Worm (Caenorhabditis elegans) whole organism, young adult: ENCODE data around the gene ZK1290.7.

Experiments used
- B0336.3 ChIP-seq: fragments of 200-800 bp; sonication (Bioruptor generic); IDR thresholded peaks from 2 replicates; pipeline ENCODE4 v1.3.6; 2022; ENCODE audit warnings: missing genetic modification characterization, missing compliant biosample characterization
- C06A6.2 ChIP-seq: fragments of 200-800 bp; sonication (Bioruptor generic); conservative IDR thresholded peaks from 2 replicates; pipeline ENCODE4 v1.3.6; 2022; ENCODE audit warnings: missing genetic modification characterization, missing compliant biosample characterization
- F22D6.2 ChIP-seq: sonication (generic microtip); optimal IDR thresholded peaks from 2 replicates; lab custom pipeline; 2016; ENCODE audit warnings: mild to moderate bottlenecking, missing genetic modification characterization, missing compliant biosample characterization
- F23B12.7 ChIP-seq: sonication (generic microtip); optimal IDR thresholded peaks from 2 replicates; lab custom pipeline; 2017; ENCODE audit warnings: missing genetic modification characterization, mild to moderate bottlenecking, missing compliant biosample characterization, antibody characterized with exemption, moderate library complexity; ENCODE audit not compliant: insufficient read depth
- F37B4.10 ChIP-seq: fragments of 200-800 bp; sonication (Bioruptor generic); IDR thresholded peaks from 2 replicates; pipeline ENCODE4 v1.3.6; 2022; ENCODE audit warnings: missing genetic modification characterization, missing compliant biosample characterization
- F57C9.4 ChIP-seq: sonication (generic microtip); optimal IDR thresholded peaks from 2 replicates; lab custom pipeline; 2017; ENCODE audit warnings: mild to moderate bottlenecking, missing genetic modification characterization, missing compliant biosample characterization
- Y53G8AR.9 ChIP-seq: fragments of 200-800 bp; sonication (Bioruptor generic); conservative IDR thresholded peaks from 2 replicates; pipeline ENCODE4 v1.3.6; 2022; ENCODE audit warnings: missing genetic modification reagents, missing genetic modification characterization, missing compliant biosample characterization
- Y56A3A.18 ChIP-seq: fragments of 200-800 bp; sonication (Bioruptor generic); IDR thresholded peaks from 2 replicates; pipeline ENCODE4 v1.3.6; 2022; ENCODE audit warnings: missing genetic modification reagents, missing genetic modification characterization, missing compliant biosample characterization
- Y95B8A.8 ChIP-seq: fragments of 200-800 bp; sonication (Bioruptor generic); IDR thresholded peaks from 2 replicates; pipeline ENCODE4 v1.3.6; 2022; ENCODE audit warnings: missing genetic modification reagents, missing genetic modification characterization, missing compliant biosample characterization
- ZK185.1 ChIP-seq: sonication (generic microtip); optimal IDR thresholded peaks from 2 replicates; lab custom pipeline; 2016; ENCODE audit warnings: mild to moderate bottlenecking, missing genetic modification characterization, missing compliant biosample characterization; ENCODE audit not compliant: poor library complexity, severe bottlenecking
- aptf-2 ChIP-seq: fragments of 200-800 bp; sonication (Bioruptor generic); conservative IDR thresholded peaks from 2 replicates; pipeline ENCODE4 v1.3.6; 2022; ENCODE audit warnings: missing genetic modification reagents, missing genetic modification characterization, missing compliant biosample characterization
- aptf-3 ChIP-seq: fragments of 200-800 bp; sonication (Bioruptor generic); IDR thresholded peaks from 2 replicates; pipeline ENCODE4 v1.3.6; 2022; ENCODE audit warnings: missing genetic modification characterization, missing compliant biosample characterization
- atf-7 ChIP-seq: sonication (generic microtip); optimal IDR thresholded peaks from 2 replicates; lab custom pipeline; 2017; ENCODE audit warnings: mild to moderate bottlenecking, missing genetic modification characterization, missing compliant biosample characterization
- athp-1 ChIP-seq: sonication (generic microtip); optimal IDR thresholded peaks from 2 replicates; lab custom pipeline; 2017; ENCODE audit warnings: mild to moderate bottlenecking, missing genetic modification characterization, missing compliant biosample characterization
- attf-3 ChIP-seq: fragments of 200-800 bp; sonication (Bioruptor generic); conservative IDR thresholded peaks from 2 replicates; pipeline ENCODE4 v1.3.6; 2022; ENCODE audit warnings: missing genetic modification reagents, missing genetic modification characterization, missing compliant biosample characterization
- attf-5 ChIP-seq: fragments of 200-800 bp; sonication (Bioruptor generic); optimal IDR thresholded peaks from 2 replicates; lab custom pipeline; 2018; ENCODE audit warnings: mild to moderate bottlenecking, missing genetic modification characterization, missing compliant biosample characterization
- cebp-2 ChIP-seq: fragments of 200-800 bp; sonication (Bioruptor generic); IDR thresholded peaks from 2 replicates; pipeline ENCODE4 v1.3.6; 2022; ENCODE audit warnings: missing genetic modification characterization, missing compliant biosample characterization
- ceh-40 ChIP-seq: fragments of 200-800 bp; sonication (Bioruptor generic); IDR thresholded peaks from 2 replicates; pipeline ENCODE4 v1.3.6; 2022; ENCODE audit warnings: missing genetic modification characterization, missing compliant biosample characterization
- chd-7 ChIP-seq: sonication (generic microtip); optimal IDR thresholded peaks from 2 replicates; lab custom pipeline; 2016; ENCODE audit warnings: mild to moderate bottlenecking, missing genetic modification characterization, moderate library complexity, missing compliant biosample characterization
- egl-44 ChIP-seq: fragments of 200-800 bp; sonication (Bioruptor generic); IDR thresholded peaks from 2 replicates; pipeline ENCODE4 v1.3.6; 2022; ENCODE audit warnings: missing genetic modification reagents, missing genetic modification characterization, missing compliant biosample characterization
- ets-4 ChIP-seq: fragments of 200-800 bp; sonication (Bioruptor generic); optimal IDR thresholded peaks from 2 replicates; lab custom pipeline; 2018; ENCODE audit warnings: mild to moderate bottlenecking, missing genetic modification characterization, missing compliant biosample characterization
- gei-17 ChIP-seq: fragments of 200-800 bp; sonication (Bioruptor generic); optimal IDR thresholded peaks from 2 replicates; lab custom pipeline; 2018; ENCODE audit warnings: mild to moderate bottlenecking, missing genetic modification characterization, missing compliant biosample characterization
- him-1 ChIP-seq: sonication (generic microtip); optimal IDR thresholded peaks from 2 replicates; lab custom pipeline; 2016; ENCODE audit warnings: missing genotype, missing genetic modification reagents, missing genetic modification characterization, missing compliant biosample characterization
- hlh-12 ChIP-seq: sonication (generic microtip); optimal IDR thresholded peaks from 2 replicates; lab custom pipeline; 2016; ENCODE audit warnings: missing genetic modification characterization, missing compliant biosample characterization
- hlh-26 ChIP-seq: fragments of 200-800 bp; sonication (Bioruptor generic); conservative IDR thresholded peaks from 2 replicates; pipeline ENCODE4 v1.3.6; 2022; ENCODE audit warnings: missing genetic modification reagents, missing genetic modification characterization, missing compliant biosample characterization
- hmg-1.2 ChIP-seq: fragments of 200-800 bp; sonication (Bioruptor generic); IDR thresholded peaks from 2 replicates; pipeline ENCODE4 v1.3.6; 2022; ENCODE audit warnings: missing genetic modification reagents, missing genetic modification characterization, missing compliant biosample characterization
- hsf-1 ChIP-seq: fragments of 200-800 bp; sonication (Bioruptor generic); IDR thresholded peaks from 2 replicates; pipeline ENCODE4 v1.3.6; 2022; ENCODE audit warnings: missing genetic modification reagents, missing genetic modification characterization, missing compliant biosample characterization
- let-526 ChIP-seq: fragments of 200-800 bp; sonication (Bioruptor generic); IDR thresholded peaks from 2 replicates; pipeline ENCODE4 v1.3.6; 2022; ENCODE audit warnings: missing genetic modification reagents, missing genetic modification characterization, missing compliant biosample characterization
- let-607 ChIP-seq, 2 experiments: fragments of 200-800 bp in 1 of 2; sonication (Bioruptor generic) in 1 of 2; sonication (generic microtip) in 1 of 2; optimal IDR thresholded peaks; 2 replicates each; lab custom pipeline; 2016 to 2018; ENCODE audit warnings: mild to moderate bottlenecking in 2 of 2, missing compliant biosample characterization in 2 of 2, missing genetic modification characterization in 2 of 2, moderate library complexity in 2 of 2, missing genotype in 1 of 2
- lsy-27 ChIP-seq: sonication (generic microtip); optimal IDR thresholded peaks from 2 replicates; lab custom pipeline; 2017; ENCODE audit warnings: missing genetic modification characterization, mild to moderate bottlenecking, missing compliant biosample characterization, antibody characterized with exemption, missing genotype, borderline replicate concordance; ENCODE audit not compliant: insufficient read depth
- mxl-1 ChIP-seq: sonication (generic microtip); optimal IDR thresholded peaks from 2 replicates; lab custom pipeline; 2016; ENCODE audit warnings: missing genetic modification characterization, missing compliant biosample characterization
- nfyb-1 ChIP-seq: fragments of 200-800 bp; sonication (Bioruptor generic); IDR thresholded peaks from 2 replicates; pipeline ENCODE4 v1.3.6; 2022; ENCODE audit warnings: missing genetic modification reagents, missing genetic modification characterization, missing compliant biosample characterization
- nhr-80 ChIP-seq: sonication (generic microtip); optimal IDR thresholded peaks from 2 replicates; lab custom pipeline; 2016; ENCODE audit warnings: missing genetic modification characterization, missing compliant biosample characterization
- pbrm-1 ChIP-seq: fragments of 200-800 bp; sonication (Bioruptor generic); IDR thresholded peaks from 2 replicates; pipeline ENCODE4 v1.3.6; 2022; ENCODE audit warnings: missing genetic modification reagents, missing genetic modification characterization, missing compliant biosample characterization
- pha-4 ChIP-seq: fragments of 150-350 bp; sonication (generic microtip); optimal IDR thresholded peaks from 2 replicates; lab custom pipeline; 2014; ENCODE audit warnings: missing biosample characterization, missing genetic modification reagents, missing genetic modification characterization
- repo-1 ChIP-seq: sonication (generic microtip); optimal IDR thresholded peaks from 2 replicates; lab custom pipeline; 2017; ENCODE audit warnings: mild to moderate bottlenecking, missing genetic modification characterization, missing compliant biosample characterization
- snpc-1.1 ChIP-seq: sonication (generic microtip); optimal IDR thresholded peaks from 2 replicates; lab custom pipeline; 2017; ENCODE audit warnings: missing genetic modification characterization, mild to moderate bottlenecking, missing compliant biosample characterization, antibody characterized with exemption, moderate library complexity, missing genotype, missing genetic modification reagents; ENCODE audit not compliant: insufficient read depth
- somi-1 ChIP-seq: fragments of 200-800 bp; sonication (Bioruptor generic); optimal IDR thresholded peaks from 2 replicates; lab custom pipeline; 2018; ENCODE audit warnings: mild to moderate bottlenecking, missing genetic modification characterization, missing compliant biosample characterization
- tlf-1 ChIP-seq: fragments of 200-800 bp; sonication (Bioruptor generic); optimal IDR thresholded peaks from 2 replicates; lab custom pipeline; 2018; ENCODE audit warnings: mild to moderate bottlenecking, missing genetic modification characterization, missing compliant biosample characterization
- ztf-22 ChIP-seq: fragments of 200-800 bp; sonication (Bioruptor generic); optimal IDR thresholded peaks from 2 replicates; lab custom pipeline; 2018; ENCODE audit warnings: mild to moderate bottlenecking, missing genetic modification characterization, moderate library complexity, missing compliant biosample characterization
- ztf-26 ChIP-seq: sonication (generic microtip); optimal IDR thresholded peaks from 2 replicates; lab custom pipeline; 2017; ENCODE audit warnings: missing genetic modification characterization, missing compliant biosample characterization
- ztf-28 ChIP-seq: fragments of 200-800 bp; sonication (Bioruptor generic); IDR thresholded peaks from 2 replicates; pipeline ENCODE4 v1.3.6; 2022; ENCODE audit warnings: missing genetic modification reagents, missing genetic modification characterization, missing compliant biosample characterization

Gene ZK1290.7

ce11 chrII:7529078-7529683 is 3.8 kb upstream of the ZK1290.7 start, which contains the start of gene ZK1290.5 (continued):
- TF ChIP-seq nfyb-1 (GFP tag; lab: Robert Waterston, UW) (peak; percentile 88), snpc-1.1 (tag; lab: Kevin White, UChicago) (no peak), F23B12.7 (tag; lab: Kevin White, UChicago) (peak; percentile 6), hlh-26 (no peak), egl-44 (GFP tag; lab: Robert Waterston, UW) (peak; percentile 45; the same call in 1 of the 2 replicates), lsy-27 (tag; lab: Kevin White, UChicago) (no peak)

ce11 chrII:7528210-7528609 is 2.9 kb upstream of the ZK1290.7 start:
- TF ChIP-seq cebp-2 (GFP tag; lab: Robert Waterston, UW) (no peak), Y53G8AR.9 (GFP tag; lab: Robert Waterston, UW) (0 out of 2 replicates have a peak, but pooled peaks have one; percentile 30), hlh-12 (tag; lab: Kevin White, UChicago) (no peak), attf-5 (peak; percentile 46), C06A6.2 (GFP tag; lab: Robert Waterston, UW) (peak; percentile 69; the same call in 1 of the 2 replicates), aptf-2 (GFP tag; lab: Robert Waterston, UW) (no peak), atf-7 (tag; lab: Kevin White, UChicago) (peak; percentile 88), let-526 (GFP tag; lab: Robert Waterston, UW) (peak; percentile 62; the same call in 1 of the 2 replicates), pbrm-1 (GFP tag; lab: Robert Waterston, UW) (0 out of 2 replicates have a peak, but pooled peaks have one; percentile 23), Y56A3A.18 (GFP tag; lab: Robert Waterston, UW) (no peak), him-1 (no peak), nhr-80 (tag; lab: Kevin White, UChicago) (peak; percentile 67), let-607 (tag; optimal IDR thresholded peaks at IDR 0.05; lab: Kevin White, UChicago) (peak in 1 of 2 experiments; percentile 62), ztf-28 (GFP tag; lab: Robert Waterston, UW) (no peak), tlf-1 (GFP tag; lab: Kevin White, UChicago) (peak; percentile 61), ztf-26 (tag; lab: Kevin White, UChicago) (peak; percentile 63), lsy-27 (tag; lab: Kevin White, UChicago) (no peak), F37B4.10 (0 out of 2 replicates have a peak, but pooled peaks have one; percentile 41), somi-1 (GFP tag; lab: Kevin White, UChicago) (peak; percentile 20), nfyb-1 (GFP tag; lab: Robert Waterston, UW) (0 out of 2 replicates have a peak, but pooled peaks have one; percentile 37), aptf-3 (GFP tag; lab: Robert Waterston, UW) (no peak), ets-4 (GFP tag; lab: Kevin White, UChicago) (peak; percentile 75), attf-3 (GFP tag; lab: Robert Waterston, UW) (no peak), F57C9.4 (tag; lab: Kevin White, UChicago) (no peak), ztf-22 (GFP tag; lab: Kevin White, UChicago) (peak; percentile 28), Y95B8A.8 (GFP tag; lab: Robert Waterston, UW) (peak; percentile 53; the same call in 1 of the 2 replicates), B0336.3 (GFP tag; lab: Robert Waterston, UW) (no peak), egl-44 (GFP tag; lab: Robert Waterston, UW) (peak; percentile 46; the same call in 1 of the 2 replicates), athp-1 (tag; lab: Kevin White, UChicago) (no peak), repo-1 (tag; lab: Kevin White, UChicago) (no peak), gei-17 (GFP tag; lab: Kevin White, UChicago) (no peak), pha-4 (tag; lab: Kevin White, UChicago) (no peak), mxl-1 (tag; lab: Kevin White, UChicago) (no peak), ZK185.1 (tag; lab: Kevin White, UChicago) (peak; percentile 25), F22D6.2 (tag; lab: Kevin White, UChicago) (peak; percentile 3), ceh-40 (GFP tag; lab: Robert Waterston, UW) (0 out of 2 replicates have a peak, but pooled peaks have one; percentile 32), chd-7 (tag; lab: Kevin White, UChicago) (peak; percentile 72), hmg-1.2 (GFP tag; lab: Robert Waterston, UW) (0 out of 2 replicates have a peak, but pooled peaks have one; percentile 24), hsf-1 (GFP tag; lab: Robert Waterston, UW) (0 out of 2 replicates have a peak, but pooled peaks have one; percentile 44)
